Worm (Caenorhabditis elegans) whole organism, young adult: ENCODE data around the gene vglu-3.

ENCODE experiments used
- D2030.7 ChIP-seq: fragments of 200-800 bp; sonication (Bioruptor generic); IDR thresholded peaks from 2 replicates; pipeline ENCODE4 v1.3.6; 2022; ENCODE audit warnings: missing genetic modification reagents, missing genetic modification characterization, missing compliant biosample characterization
- Y53F4B.3 ChIP-seq: fragments of 200-800 bp; sonication (Bioruptor generic); IDR thresholded peaks from 2 replicates; pipeline ENCODE4 v1.3.6; 2022; ENCODE audit warnings: missing genetic modification reagents, missing genetic modification characterization, missing compliant biosample characterization
- Y67H2A.10 ChIP-seq: fragments of 200-800 bp; sonication (Bioruptor generic); conservative IDR thresholded peaks from 2 replicates; pipeline ENCODE4 v1.3.6; 2022; ENCODE audit warnings: missing genetic modification reagents, missing genetic modification characterization, missing compliant biosample characterization
- ZK185.1 ChIP-seq: sonication (generic microtip); optimal IDR thresholded peaks from 2 replicates; lab custom pipeline; 2016; ENCODE audit warnings: mild to moderate bottlenecking, missing genetic modification characterization, missing compliant biosample characterization; ENCODE audit not compliant: poor library complexity, severe bottlenecking
- cebp-2 ChIP-seq: fragments of 200-800 bp; sonication (Bioruptor generic); IDR thresholded peaks from 2 replicates; pipeline ENCODE4 v1.3.6; 2022; ENCODE audit warnings: missing genetic modification characterization, missing compliant biosample characterization
- hmg-20 ChIP-seq: fragments of 200-800 bp; sonication (Bioruptor generic); IDR thresholded peaks from 2 replicates; pipeline ENCODE4 v1.3.6; 2022; ENCODE audit warnings: missing genetic modification reagents, missing genetic modification characterization, missing compliant biosample characterization
- hrde-1 ChIP-seq: sonication (generic microtip); optimal IDR thresholded peaks from 2 replicates; lab custom pipeline; 2016; ENCODE audit warnings: missing genetic modification characterization, mild to moderate bottlenecking, missing compliant biosample characterization, moderate library complexity, missing genotype, missing genetic modification reagents, borderline replicate concordance

ce11 chrIII:10311016-10311415 is 10.8 kb downstream of the vglu-3 start, which contains the start of gene T07A5.7:
- TF ChIP-seq Y67H2A.10 (GFP tag; lab: Robert Waterston, UW), result no peak
- TF ChIP-seq Y53F4B.3 (GFP tag; lab: Robert Waterston, UW), result no peak
- TF ChIP-seq D2030.7 (GFP tag; lab: Robert Waterston, UW), result no peak
- no peak for TF ChIP-seq hrde-1 (tag; lab: Kevin White, UChicago)
- no peak for TF ChIP-seq hmg-20 (GFP tag; lab: Robert Waterston, UW)
- no peak for TF ChIP-seq ZK185.1 (tag; lab: Kevin White, UChicago)
- no peak for TF ChIP-seq cebp-2 (GFP tag; lab: Robert Waterston, UW)
